Worm (Caenorhabditis elegans) whole organism, young adult: ENCODE measurements around the gene B0035.15.

Experiments
- D2030.7 ChIP-seq: fragments of 200-800 bp; sonication (Bioruptor generic); IDR thresholded peaks from 2 replicates; pipeline ENCODE4 v1.3.6; 2022; ENCODE audit warnings: missing genetic modification reagents, missing genetic modification characterization, missing compliant biosample characterization
- F23B12.7 ChIP-seq: sonication (generic microtip); optimal IDR thresholded peaks from 2 replicates; lab custom pipeline; 2017; ENCODE audit warnings: missing genetic modification characterization, mild to moderate bottlenecking, missing compliant biosample characterization, antibody characterized with exemption, moderate library complexity; ENCODE audit not compliant: insufficient read depth
- F52B5.7 ChIP-seq: sonication (generic microtip); optimal IDR thresholded peaks from 2 replicates; lab custom pipeline; 2016; ENCODE audit warnings: mild to moderate bottlenecking, missing genetic modification characterization, missing compliant biosample characterization
- F55B11.4 ChIP-seq: sonication (generic microtip); optimal IDR thresholded peaks from 2 replicates; lab custom pipeline; 2016; ENCODE audit warnings: missing compliant biosample characterization, missing genetic modification characterization, borderline replicate concordance; ENCODE audit not compliant: insufficient read depth
- T07F8.4 ChIP-seq: sonication (generic microtip); optimal IDR thresholded peaks from 2 replicates; lab custom pipeline; 2016; ENCODE audit warnings: mild to moderate bottlenecking, missing genetic modification characterization, moderate library complexity, missing compliant biosample characterization
- Y79H2A.3 ChIP-seq: fragments of 200-800 bp; sonication (Bioruptor generic); conservative IDR thresholded peaks from 2 replicates; pipeline ENCODE4 v1.3.6; 2022; ENCODE audit warnings: missing genetic modification reagents, missing genetic modification characterization, missing compliant biosample characterization
- ama-1 ChIP-seq, 3 experiments: fragments of 150-350 bp in 1 of 3; sonication (generic microtip) in 2 of 3; optimal IDR thresholded peaks; 2 replicates each; lab custom pipeline; 2014 to 2018; ENCODE audit warnings: missing biosample characterization in 2 of 3, missing genetic modification characterization in 2 of 3, missing genetic modification reagents in 2 of 3
- athp-1 ChIP-seq: sonication (generic microtip); optimal IDR thresholded peaks from 2 replicates; lab custom pipeline; 2017; ENCODE audit warnings: mild to moderate bottlenecking, missing genetic modification characterization, missing compliant biosample characterization
- attf-5 ChIP-seq: fragments of 200-800 bp; sonication (Bioruptor generic); optimal IDR thresholded peaks from 2 replicates; lab custom pipeline; 2018; ENCODE audit warnings: mild to moderate bottlenecking, missing genetic modification characterization, missing compliant biosample characterization
- ccch-3 ChIP-seq: fragments of 200-800 bp; sonication (Bioruptor generic); optimal IDR thresholded peaks from 2 replicates; lab custom pipeline; 2018; ENCODE audit warnings: mild to moderate bottlenecking, missing genetic modification characterization, missing compliant biosample characterization
- ceh-100 ChIP-seq: fragments of 200-800 bp; sonication (Bioruptor generic); IDR thresholded peaks from 2 replicates; pipeline ENCODE4 v1.3.6; 2022; ENCODE audit warnings: missing genetic modification reagents, missing genetic modification characterization, missing compliant biosample characterization
- ceh-91 ChIP-seq: fragments of 200-800 bp; sonication (Bioruptor generic); IDR thresholded peaks from 2 replicates; pipeline ENCODE4 v1.3.6; 2022; ENCODE audit warnings: missing genetic modification reagents, missing genetic modification characterization, missing compliant biosample characterization
- dpff-1 ChIP-seq: sonication (generic microtip); optimal IDR thresholded peaks from 2 replicates; lab custom pipeline; 2017; ENCODE audit warnings: mild to moderate bottlenecking, missing genetic modification characterization, missing compliant biosample characterization
- egrh-3 ChIP-seq: fragments of 200-800 bp; sonication (Bioruptor generic); IDR thresholded peaks from 2 replicates; pipeline ENCODE4 v1.3.6; 2022; ENCODE audit warnings: missing genetic modification reagents, missing genetic modification characterization, missing compliant biosample characterization
- hlh-12 ChIP-seq: sonication (generic microtip); optimal IDR thresholded peaks from 2 replicates; lab custom pipeline; 2016; ENCODE audit warnings: missing genetic modification characterization, missing compliant biosample characterization
- hlh-26 ChIP-seq: fragments of 200-800 bp; sonication (Bioruptor generic); conservative IDR thresholded peaks from 2 replicates; pipeline ENCODE4 v1.3.6; 2022; ENCODE audit warnings: missing genetic modification reagents, missing genetic modification characterization, missing compliant biosample characterization
- hrde-1 ChIP-seq: sonication (generic microtip); optimal IDR thresholded peaks from 2 replicates; lab custom pipeline; 2016; ENCODE audit warnings: missing genetic modification characterization, mild to moderate bottlenecking, missing compliant biosample characterization, moderate library complexity, missing genotype, missing genetic modification reagents, borderline replicate concordance
- lag-1 ChIP-seq: fragments of 200-800 bp; sonication (Bioruptor generic); IDR thresholded peaks from 2 replicates; pipeline ENCODE4 v1.3.6; 2022; ENCODE audit warnings: missing genetic modification reagents, missing genetic modification characterization, missing compliant biosample characterization
- lin-54 ChIP-seq: fragments of 200-800 bp; sonication (Bioruptor generic); optimal IDR thresholded peaks from 2 replicates; lab custom pipeline; 2018; ENCODE audit warnings: mild to moderate bottlenecking, missing genetic modification characterization, missing compliant biosample characterization
- lsl-1 ChIP-seq: fragments of 200-800 bp; sonication (Bioruptor generic); optimal IDR thresholded peaks from 2 replicates; lab custom pipeline; 2018; ENCODE audit warnings: mild to moderate bottlenecking, missing genetic modification characterization, moderate library complexity, missing compliant biosample characterization
- madf-3 ChIP-seq: fragments of 200-800 bp; sonication (Bioruptor generic); IDR thresholded peaks from 2 replicates; pipeline ENCODE4 v1.3.6; 2022; ENCODE audit warnings: missing genetic modification reagents, missing genetic modification characterization, missing compliant biosample characterization
- mcd-1 ChIP-seq: fragments of 200-800 bp; sonication (Bioruptor generic); IDR thresholded peaks from 2 replicates; pipeline ENCODE4 v1.3.6; 2022; ENCODE audit warnings: missing genetic modification reagents, missing genetic modification characterization, missing compliant biosample characterization
- mel-28 ChIP-seq: sonication (generic microtip); optimal IDR thresholded peaks from 2 replicates; lab custom pipeline; 2016; ENCODE audit warnings: borderline replicate concordance, mild to moderate bottlenecking, missing genetic modification characterization, missing compliant biosample characterization
- nfya-1 ChIP-seq: sonication (generic microtip); optimal IDR thresholded peaks from 2 replicates; lab custom pipeline; 2017; ENCODE audit warnings: antibody characterized with exemption, missing compliant biosample characterization, missing genetic modification characterization, borderline replicate concordance; ENCODE audit not compliant: insufficient read depth
- nhr-179 ChIP-seq: sonication (generic microtip); optimal IDR thresholded peaks from 2 replicates; lab custom pipeline; 2016; ENCODE audit warnings: mild to moderate bottlenecking, missing genetic modification characterization, missing compliant biosample characterization
- nhr-90 ChIP-seq: sonication (generic microtip); optimal IDR thresholded peaks from 2 replicates; lab custom pipeline; 2016; ENCODE audit warnings: missing genotype, mild to moderate bottlenecking, missing genetic modification characterization, missing compliant biosample characterization
- pbrm-1 ChIP-seq: fragments of 200-800 bp; sonication (Bioruptor generic); IDR thresholded peaks from 2 replicates; pipeline ENCODE4 v1.3.6; 2022; ENCODE audit warnings: missing genetic modification reagents, missing genetic modification characterization, missing compliant biosample characterization
- rec-8 ChIP-seq, 2 experiments: sonication (generic microtip); optimal IDR thresholded peaks; 2 replicates each; lab custom pipeline; 2016; ENCODE audit warnings: mild to moderate bottlenecking in 2 of 2, missing genetic modification characterization in 2 of 2, missing genetic modification reagents in 2 of 2, missing genotype in 2 of 2, missing biosample characterization in 1 of 2, missing compliant biosample characterization in 1 of 2, moderate library complexity in 1 of 2
- repo-1 ChIP-seq: sonication (generic microtip); optimal IDR thresholded peaks from 2 replicates; lab custom pipeline; 2017; ENCODE audit warnings: mild to moderate bottlenecking, missing genetic modification characterization, missing compliant biosample characterization
- rpc-1 ChIP-seq, 2 experiments: fragments of 150-350 bp in 1 of 2; sonication (generic microtip) in 1 of 2; optimal IDR thresholded peaks; 2 replicates each; lab custom pipeline; 2014 to 2018; ENCODE audit warnings: missing biosample characterization in 1 of 2, missing genetic modification characterization in 1 of 2, missing genetic modification reagents in 1 of 2, missing genotype in 1 of 2
- sdz-38 ChIP-seq: sonication (generic microtip); optimal IDR thresholded peaks from 2 replicates; lab custom pipeline; 2016; ENCODE audit warnings: missing genotype, missing genetic modification characterization, missing compliant biosample characterization
- somi-1 ChIP-seq: fragments of 200-800 bp; sonication (Bioruptor generic); optimal IDR thresholded peaks from 2 replicates; lab custom pipeline; 2018; ENCODE audit warnings: mild to moderate bottlenecking, missing genetic modification characterization, missing compliant biosample characterization
- tbp1 ChIP-seq: fragments of 200-800 bp; sonication (Bioruptor generic); optimal IDR thresholded peaks from 2 replicates; lab custom pipeline; 2018; ENCODE audit warnings: mild to moderate bottlenecking, missing genetic modification characterization, missing compliant biosample characterization
- tbx-9 ChIP-seq: sonication (generic microtip); optimal IDR thresholded peaks from 2 replicates; lab custom pipeline; 2016; ENCODE audit warnings: borderline replicate concordance, missing genetic modification characterization, inconsistent platforms, missing compliant biosample characterization
- ztf-18 ChIP-seq: sonication (generic microtip); optimal IDR thresholded peaks from 2 replicates; lab custom pipeline; 2016; ENCODE audit warnings: missing genotype, mild to moderate bottlenecking, missing genetic modification characterization, missing compliant biosample characterization
- ztf-22 ChIP-seq: fragments of 200-800 bp; sonication (Bioruptor generic); optimal IDR thresholded peaks from 2 replicates; lab custom pipeline; 2018; ENCODE audit warnings: mild to moderate bottlenecking, missing genetic modification characterization, moderate library complexity, missing compliant biosample characterization
- ztf-25 ChIP-seq: fragments of 200-800 bp; sonication (Bioruptor generic); IDR thresholded peaks from 2 replicates; pipeline ENCODE4 v1.3.6; 2022; ENCODE audit warnings: missing genetic modification reagents, missing genetic modification characterization, missing compliant biosample characterization
- ztf-26 ChIP-seq: sonication (generic microtip); optimal IDR thresholded peaks from 2 replicates; lab custom pipeline; 2017; ENCODE audit warnings: missing genetic modification characterization, missing compliant biosample characterization
- ztf-3 ChIP-seq: fragments of 200-800 bp; sonication (Bioruptor generic); optimal IDR thresholded peaks from 2 replicates; lab custom pipeline; 2018; ENCODE audit warnings: mild to moderate bottlenecking, missing genetic modification characterization, missing compliant biosample characterization
- ztf-6 ChIP-seq: fragments of 200-800 bp; sonication (Bioruptor generic); IDR thresholded peaks from 2 replicates; pipeline ENCODE4 v1.3.6; 2022; ENCODE audit warnings: missing genetic modification reagents, missing genetic modification characterization, missing compliant biosample characterization

The B0035.15 gene

ce11 chrIV:11337021-11337420 lies 39.0 kb upstream of the B0035.15 start, which contains the start of gene F54E12.2 (continued):
- TF ChIP-seq F52B5.7 (tag; lab: Kevin White, UChicago) (no peak), ztf-22 (GFP tag; lab: Kevin White, UChicago) (no peak), attf-5 (no peak), somi-1 (GFP tag; lab: Kevin White, UChicago) (no peak), ztf-26 (tag; lab: Kevin White, UChicago) (no peak), madf-3 (GFP tag; lab: Robert Waterston, UW) (peak; percentile 91), nhr-90 (no peak), sdz-38 (no peak), tbp1 (GFP tag; lab: Kevin White, UChicago) (peak; percentile 68), pbrm-1 (peak; percentile 78), ceh-91 (GFP tag; lab: Robert Waterston, UW) (peak; percentile 98), hlh-12 (tag; lab: Kevin White, UChicago) (no peak), tbx-9 (tag; lab: Kevin White, UChicago) (no peak), repo-1 (no peak), ztf-18 (no peak), rpc-1 (optimal IDR thresholded peaks at IDR 0.05; lab: Kevin White, UChicago) (no peak), rpc-1 (tag; optimal IDR thresholded peaks at IDR 0.05; lab: Kevin White, UChicago) (no peak), T07F8.4 (tag; lab: Kevin White, UChicago) (no peak), lsl-1 (GFP tag; lab: Kevin White, UChicago) (peak; percentile 97), egrh-3 (GFP tag; lab: Robert Waterston, UW) (no peak), ztf-6 (GFP tag; lab: Robert Waterston, UW) (no peak), rec-8 (tag; optimal IDR thresholded peaks at IDR 0.05; lab: Kevin White, UChicago) (no peak), mel-28 (tag; lab: Kevin White, UChicago) (no peak), ztf-3 (GFP tag; lab: Kevin White, UChicago) (no peak), hlh-26 (no peak), Y79H2A.3 (GFP tag; lab: Robert Waterston, UW) (peak; percentile 90), nfya-1 (tag; lab: Kevin White, UChicago) (no peak), mcd-1 (peak; percentile 57; the same call in 1 of the 2 replicates), ceh-100 (peak; percentile 45; the same call in 1 of the 2 replicates)

ce11 chrIV:11336180-11336579 lies 38.1 kb upstream of the B0035.15 start:
- TF ChIP-seq F23B12.7 (tag; lab: Kevin White, UChicago) (no peak), nhr-179 (tag; lab: Kevin White, UChicago) (no peak), attf-5 (no peak)
- TF ChIP-seq, all 124 proteins: peak for 0

ce11 chrIV:11332751-11333150 lies 34.7 kb upstream of the B0035.15 start, which contains the start of gene sart-3:
TSS of gene sart-3 (minus strand) at chrIV:11332969.
- no peak for TF ChIP-seq athp-1 (tag; lab: Kevin White, UChicago)
- TF ChIP-seq ztf-25 (GFP tag; lab: Robert Waterston, UW), result no peak
- TF ChIP-seq F55B11.4 (tag; lab: Kevin White, UChicago), result no peak
- peak; percentile 5 for TF ChIP-seq lin-54 (GFP tag; lab: Kevin White, UChicago)
- TF ChIP-seq ccch-3 (GFP tag; lab: Kevin White, UChicago), result no peak
- TF ChIP-seq hrde-1 (tag; lab: Kevin White, UChicago), result peak; percentile 45
- TF ChIP-seq hlh-12 (tag; lab: Kevin White, UChicago), result no peak
- no peak for TF ChIP-seq lag-1 (GFP tag; lab: Robert Waterston, UW)
- no peak for TF ChIP-seq D2030.7 (GFP tag; lab: Robert Waterston, UW)
- no peak for TF ChIP-seq ama-1 (optimal IDR thresholded peaks at IDR 0.05; lab: Kevin White, UChicago)
- peak in 1 of 2 experiments; percentile 73 for TF ChIP-seq ama-1 (GFP tag; optimal IDR thresholded peaks at IDR 0.05; lab: Kevin White, UChicago)
- no peak for TF ChIP-seq dpff-1
